Fruit fly (Drosophila melanogaster): ENCODE data around the gene CG33116.
A peak's percentile ranks its signal among the peaks of the same experiment; 100 is the strongest.

CG33116 gene

DNA sequence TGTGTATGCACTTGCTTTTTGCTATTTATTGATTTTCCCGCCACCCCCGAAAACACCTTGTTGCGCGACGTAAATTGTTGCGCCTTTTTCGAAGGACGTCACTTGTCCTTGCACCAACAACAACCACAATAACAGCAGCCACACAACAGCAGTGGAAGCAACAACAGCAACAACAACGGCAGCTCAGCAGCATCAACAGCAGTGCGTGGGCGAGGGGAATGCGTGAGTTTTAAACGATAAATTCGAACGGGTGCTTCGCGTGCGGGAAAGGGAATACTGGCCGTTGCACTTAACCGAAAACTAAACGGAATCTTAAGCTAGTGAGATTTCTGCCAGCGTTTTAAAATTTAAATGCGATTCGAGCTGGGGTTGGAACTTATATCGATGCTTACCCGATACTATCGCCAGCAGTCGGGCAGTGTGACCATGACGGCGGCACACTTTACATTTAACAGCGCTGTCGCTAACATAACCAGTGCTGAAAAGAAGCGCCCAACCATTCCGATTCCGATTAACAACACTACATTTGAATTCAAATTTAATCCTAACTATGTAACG, 24.8 kb upstream of the CG33116 start, which contains the start of gene cyst (continued):
- peak; percentile 43 for TF ChIP-seq pho (GFP tag; optimal IDR thresholded peaks at IDR 0.05)
- no peak for TF ChIP-seq emc (GFP tag; optimal IDR thresholded peaks at IDR 0.05)
- no peak for TF ChIP-seq CG1529 (GFP tag; optimal IDR thresholded peaks at IDR 0.05)
- peak; percentile 39 for TF ChIP-seq Dip3 (GFP tag; optimal IDR thresholded peaks at IDR 0.05)
- TF ChIP-seq ci (GFP tag; IDR thresholded peaks at IDR 0.05), result 0 out of 3 replicates have a peak, but pooled peaks have one; percentile 34
- no peak for TF ChIP-seq Bdp1 (GFP tag; optimal IDR thresholded peaks at IDR 0.05)
- TF ChIP-seq CG1024 (GFP tag; IDR thresholded peaks at IDR 0.05), result no peak
- TF ChIP-seq schlank (tag; optimal IDR thresholded peaks at IDR 0.05), result no peak
- TF ChIP-seq Lpt (GFP tag; optimal IDR thresholded peaks at IDR 0.05), result no peak
- TF ChIP-seq CG12071 (GFP tag; optimal IDR thresholded peaks at IDR 0.05), result no peak
- no peak for TF ChIP-seq slp2 (GFP tag; optimal IDR thresholded peaks at IDR 0.05)
- peak; percentile 11 for TF ChIP-seq Side (GFP tag; optimal IDR thresholded peaks at IDR 0.05)
- TF ChIP-seq CG8924 (tag; optimal IDR thresholded peaks at IDR 0.05), result no peak
- TF ChIP-seq CG9609 (GFP tag; optimal IDR thresholded peaks at IDR 0.05), result peak; percentile 37
- peak; percentile 97 for TF ChIP-seq amos (GFP tag; IDR thresholded peaks at IDR 0.05; ENCODE audit: partially characterized antibody)
- TF ChIP-seq CG6683 (GFP tag; optimal IDR thresholded peaks at IDR 0.05), result no peak
- peak; percentile 23 for TF ChIP-seq ERR (GFP tag; optimal IDR thresholded peaks at IDR 0.05)
- no peak for TF ChIP-seq otp (GFP tag; IDR thresholded peaks at IDR 0.05)
- no peak for TF ChIP-seq CG17912 (GFP tag; optimal IDR thresholded peaks at IDR 0.05)
- peak; percentile 57 for TF ChIP-seq HLH54F (GFP tag; optimal IDR thresholded peaks at IDR 0.05)
- no peak for TF ChIP-seq Atf-2 (GFP tag; optimal IDR thresholded peaks at IDR 0.05)
- TF ChIP-seq Hr78 (GFP tag; optimal IDR thresholded peaks at IDR 0.05), result no peak
- no peak for TF ChIP-seq Doc2 (GFP tag; IDR thresholded peaks at IDR 0.05)
- TF ChIP-seq CTCF (GFP tag; optimal IDR thresholded peaks at IDR 0.05), result peak; percentile 18
- no peak for TF ChIP-seq H2.0 (GFP tag; IDR thresholded peaks at IDR 0.05)
- TF ChIP-seq ems (GFP tag; optimal IDR thresholded peaks at IDR 0.05), result no peak
- peak; percentile 99 for TF ChIP-seq Myb (GFP tag; optimal IDR thresholded peaks at IDR 0.05)
- no peak for TF ChIP-seq sqz (GFP tag; optimal IDR thresholded peaks at IDR 0.05)
- TF ChIP-seq CG34422 (GFP tag; IDR thresholded peaks at IDR 0.05), result no peak
- peak; percentile 49 for TF ChIP-seq Camta (GFP tag; optimal IDR thresholded peaks at IDR 0.05)
- TF ChIP-seq CG10366 (GFP tag; IDR thresholded peaks at IDR 0.05), result no peak
- TF ChIP-seq gcm2 (GFP tag; optimal IDR thresholded peaks at IDR 0.05), result no peak
- peak; percentile 96 for TF ChIP-seq CG14860 (GFP tag; IDR thresholded peaks at IDR 0.05; ENCODE audit: partially characterized antibody)
- TF ChIP-seq zfh1 (GFP tag; IDR thresholded peaks at IDR 0.05), result no peak
- no peak for TF ChIP-seq CG13296 (GFP tag; optimal IDR thresholded peaks at IDR 0.05)
- no peak for TF ChIP-seq CG6813 (GFP tag; optimal IDR thresholded peaks at IDR 0.05)
- TF ChIP-seq z (GFP tag; IDR thresholded peaks at IDR 0.05), result no peak
- no peak for TF ChIP-seq CG4404 (GFP tag; IDR thresholded peaks at IDR 0.05)
- TF ChIP-seq br (optimal IDR thresholded peaks at IDR 0.05), result no peak
- peak; percentile 94 for TF ChIP-seq onecut (GFP tag; IDR thresholded peaks at IDR 0.05)
- no peak for TF ChIP-seq Awh (GFP tag; IDR thresholded peaks at IDR 0.05)
- no peak for TF ChIP-seq tup (GFP tag; optimal IDR thresholded peaks at IDR 0.05)
- peak; percentile 46 for TF ChIP-seq B-H2 (GFP tag; optimal IDR thresholded peaks at IDR 0.05)
- TF ChIP-seq CG18599 (GFP tag; optimal IDR thresholded peaks at IDR 0.05), result no peak
- no peak for TF ChIP-seq C15 (GFP tag; IDR thresholded peaks at IDR 0.05)
- TF ChIP-seq cad (GFP tag; optimal IDR thresholded peaks at IDR 0.05), result no peak
- TF ChIP-seq nom (GFP tag; optimal IDR thresholded peaks at IDR 0.05), result no peak
- TF ChIP-seq Dll (GFP tag; IDR thresholded peaks at IDR 0.05; ENCODE audit: partially characterized antibody), result peak; percentile 97
- TF ChIP-seq rib (GFP tag; IDR thresholded peaks at IDR 0.05), result no peak
- TF ChIP-seq nerfin-1 (tag; optimal IDR thresholded peaks at IDR 0.05), result peak; percentile 64
- TF ChIP-seq unc-4 (GFP tag; IDR thresholded peaks at IDR 0.05; ENCODE audit: partially characterized antibody), result peak; percentile 97
- peak; percentile 10 for TF ChIP-seq CG4282 (GFP tag; optimal IDR thresholded peaks at IDR 0.05)
